Worm (Caenorhabditis elegans) whole organism, L1 larva: ENCODE results near the gene W08F4.10.

Experiments used
- alr-1 ChIP-seq: fragments of 200-800 bp; sonication (Bioruptor generic); optimal IDR thresholded peaks from 2 replicates; lab custom pipeline; 2018; ENCODE audit warnings: borderline replicate concordance, mild to moderate bottlenecking, missing genetic modification characterization, missing compliant biosample characterization
- ama-1 ChIP-seq: fragments of 150-350 bp; optimal IDR thresholded peaks from 2 replicates; lab custom pipeline; 2014
- blmp-1 ChIP-seq: fragments of 150-350 bp; optimal IDR thresholded peaks from 2 replicates; lab custom pipeline; 2014; ENCODE audit warnings: missing biosample characterization, missing genetic modification characterization
- ceh-8 ChIP-seq: fragments of 200-800 bp; sonication (Bioruptor generic); optimal IDR thresholded peaks from 2 replicates; lab custom pipeline; 2018; ENCODE audit warnings: mild to moderate bottlenecking, missing genetic modification characterization, moderate library complexity, missing compliant biosample characterization
- dsc-1 ChIP-seq: sonication (generic microtip); optimal IDR thresholded peaks from 2 replicates; lab custom pipeline; 2016; ENCODE audit warnings: mild to moderate bottlenecking, missing genetic modification characterization, missing compliant biosample characterization
- efl-1 ChIP-seq, 4 experiments: fragments of 150-350 bp; optimal IDR thresholded peaks in 3 of 4; peaks in 1 of 4; 1 replicate in 1 of 4; 2 replicates in 3 of 4; lab custom pipeline; 2014; ENCODE audit warnings: missing biosample characterization in 2 of 4, missing genetic modification characterization in 2 of 4, missing genetic modification reagents in 2 of 4
- egl-13 ChIP-seq: sonication (generic microtip); optimal IDR thresholded peaks from 2 replicates; lab custom pipeline; 2016; ENCODE audit warnings: missing genotype, missing genetic modification reagents, missing genetic modification characterization, missing compliant biosample characterization
- elt-2 ChIP-seq: sonication (generic microtip); optimal IDR thresholded peaks from 2 replicates; lab custom pipeline; 2016; ENCODE audit warnings: missing genetic modification characterization, mild to moderate bottlenecking, inconsistent platforms, missing compliant biosample characterization, missing genetic modification reagents
- ets-5 ChIP-seq: fragments of 200-800 bp; sonication (Bioruptor generic); IDR thresholded peaks from 2 replicates; pipeline ENCODE4 v1.3.6; 2022; ENCODE audit warnings: missing genetic modification characterization, missing compliant biosample characterization
- fkh-10 ChIP-seq: sonication (generic microtip); optimal IDR thresholded peaks from 2 replicates; lab custom pipeline; 2017; ENCODE audit warnings: missing biosample characterization, missing genetic modification reagents, missing genetic modification characterization
- fkh-4 ChIP-seq: sonication (generic microtip); optimal IDR thresholded peaks from 2 replicates; lab custom pipeline; 2016; ENCODE audit warnings: missing compliant biosample characterization, missing genetic modification characterization, borderline replicate concordance
- fkh-8 ChIP-seq: sonication (generic microtip); optimal IDR thresholded peaks from 2 replicates; lab custom pipeline; 2016; ENCODE audit warnings: mild to moderate bottlenecking, missing genetic modification characterization, missing compliant biosample characterization
- hlh-4 ChIP-seq: sonication (generic microtip); optimal IDR thresholded peaks from 2 replicates; lab custom pipeline; 2016; ENCODE audit warnings: mild to moderate bottlenecking, missing genetic modification characterization, missing compliant biosample characterization
- isw-1 ChIP-seq: fragments of 200-800 bp; sonication (Bioruptor generic); IDR thresholded peaks from 2 replicates; pipeline ENCODE4 v1.3.6; 2022; ENCODE audit warnings: missing genetic modification characterization, missing compliant biosample characterization
- jun-1 ChIP-seq: fragments of 150-350 bp; optimal IDR thresholded peaks from 2 replicates; lab custom pipeline; 2014; ENCODE audit warnings: missing biosample characterization, missing genetic modification reagents, missing genetic modification characterization
- lin-15B ChIP-seq: fragments of 150-350 bp; sonication (generic microtip); optimal IDR thresholded peaks from 3 replicates; lab custom pipeline; 2014; ENCODE audit warnings: missing biosample characterization, missing genetic modification characterization
- lir-3 ChIP-seq: sonication (generic microtip); optimal IDR thresholded peaks from 2 replicates; lab custom pipeline; 2016; ENCODE audit warnings: mild to moderate bottlenecking, missing genetic modification characterization, moderate library complexity, missing compliant biosample characterization; ENCODE audit not compliant: poor library complexity
- lsy-2 ChIP-seq, 2 experiments: fragments of 150-350 bp; optimal IDR thresholded peaks; 2 replicates each; lab custom pipeline; 2014; ENCODE audit warnings: missing biosample characterization in 2 of 2, missing genetic modification characterization in 2 of 2
- mab-9 ChIP-seq: fragments of 200-800 bp; sonication (Bioruptor generic); IDR thresholded peaks from 2 replicates; pipeline ENCODE4 v1.3.6; 2022; ENCODE audit warnings: missing genetic modification reagents, missing genetic modification characterization, missing compliant biosample characterization
- mef-2 ChIP-seq: fragments of 150-350 bp; optimal IDR thresholded peaks from 2 replicates; lab custom pipeline; 2014; ENCODE audit warnings: missing biosample characterization, missing genetic modification characterization
- mep-1 ChIP-seq: fragments of 150-350 bp; optimal IDR thresholded peaks from 2 replicates; lab custom pipeline; 2014; ENCODE audit warnings: missing biosample characterization, missing genetic modification characterization
- nhr-28 ChIP-seq: fragments of 150-350 bp; optimal IDR thresholded peaks from 2 replicates; lab custom pipeline; 2014; ENCODE audit warnings: missing biosample characterization, missing genetic modification characterization
- nhr-47 ChIP-seq: sonication (generic microtip); optimal IDR thresholded peaks from 2 replicates; lab custom pipeline; 2016; ENCODE audit warnings: mild to moderate bottlenecking, missing genetic modification characterization, moderate library complexity, missing compliant biosample characterization
- nhr-71 ChIP-seq: sonication (generic microtip); optimal IDR thresholded peaks from 2 replicates; lab custom pipeline; 2016; ENCODE audit warnings: mild to moderate bottlenecking, missing genetic modification characterization, moderate library complexity, missing compliant biosample characterization
- nhr-76 ChIP-seq: sonication (generic microtip); optimal IDR thresholded peaks from 2 replicates; lab custom pipeline; 2017; ENCODE audit warnings: missing biosample characterization, missing genetic modification characterization
- nhr-85 ChIP-seq: sonication (generic microtip); peaks from one replicate; lab custom pipeline; 2016; ENCODE audit warnings: missing genetic modification characterization, inconsistent platforms, missing compliant biosample characterization
- pag-3 ChIP-seq: sonication (generic microtip); optimal IDR thresholded peaks from 2 replicates; lab custom pipeline; 2017; ENCODE audit warnings: missing genetic modification characterization, mild to moderate bottlenecking, missing compliant biosample characterization, antibody characterized with exemption, borderline replicate concordance; ENCODE audit not compliant: insufficient read depth
- pax-3 ChIP-seq: fragments of 200-800 bp; sonication (Bioruptor generic); optimal IDR thresholded peaks from 2 replicates; lab custom pipeline; 2018; ENCODE audit warnings: mild to moderate bottlenecking, missing genetic modification characterization, moderate library complexity, missing compliant biosample characterization
- pqm-1 ChIP-seq: sonication (generic microtip); optimal IDR thresholded peaks from 3 replicates; lab custom pipeline; 2017; ENCODE audit warnings: missing biosample characterization, missing genetic modification characterization
- rnt-1 ChIP-seq: sonication (generic microtip); optimal IDR thresholded peaks from 2 replicates; lab custom pipeline; 2016; ENCODE audit warnings: mild to moderate bottlenecking, missing genetic modification characterization, moderate library complexity, missing compliant biosample characterization
- snu-23 ChIP-seq: sonication (generic microtip); optimal IDR thresholded peaks from 2 replicates; lab custom pipeline; 2016; ENCODE audit warnings: missing genetic modification characterization, missing compliant biosample characterization
- unc-130 ChIP-seq: fragments of 150-350 bp; optimal IDR thresholded peaks from 2 replicates; lab custom pipeline; 2017; ENCODE audit warnings: missing biosample characterization, missing genetic modification characterization, inconsistent platforms
- unc-30 ChIP-seq: sonication (generic microtip); optimal IDR thresholded peaks from 2 replicates; lab custom pipeline; 2017; ENCODE audit warnings: missing biosample characterization, missing genetic modification characterization
- unc-62 ChIP-seq: fragments of 150-350 bp; optimal IDR thresholded peaks from 2 replicates; lab custom pipeline; 2014; ENCODE audit warnings: missing biosample characterization, missing genetic modification reagents, missing genetic modification characterization
- zag-1 ChIP-seq: fragments of 150-350 bp; optimal IDR thresholded peaks from 2 replicates; lab custom pipeline; 2014; ENCODE audit warnings: missing biosample characterization, missing genetic modification characterization
- zip-4 ChIP-seq: fragments of 200-800 bp; sonication (Bioruptor generic); optimal IDR thresholded peaks from 2 replicates; lab custom pipeline; 2018; ENCODE audit warnings: mild to moderate bottlenecking, missing genetic modification characterization, moderate library complexity, missing compliant biosample characterization

W08F4.10 gene

ce11 chrII:574064-574463 is 16.9 kb downstream of the W08F4.10 start:
- TF ChIP-seq efl-1 (optimal IDR thresholded peaks at IDR 0.05; lab: Kevin White, UChicago) (no peak), efl-1 (GFP tag; optimal IDR thresholded peaks at IDR 0.05 in 1 of 2; lab: Kevin White, UChicago) (no peak), egl-13 (tag; lab: Kevin White, UChicago) (no peak), nhr-85 (tag; lab: Kevin White, UChicago) (peak; percentile 81), fkh-4 (no peak), nhr-71 (no peak), ama-1 (no peak), jun-1 (no peak), snu-23 (GFP tag; lab: Kevin White, UChicago) (no peak), elt-2 (no peak), zip-4 (GFP tag; lab: Kevin White, UChicago) (no peak), blmp-1 (tag; lab: Kevin White, UChicago) (peak; percentile 90)

- TF ChIP-seq nhr-28 (tag; lab: Kevin White, UChicago), result no peak
- no peak for TF ChIP-seq unc-30 (tag; lab: Kevin White, UChicago)
- peak; percentile 17 for TF ChIP-seq blmp-1 (tag; lab: Kevin White, UChicago)
- TF ChIP-seq ceh-8 (GFP tag; lab: Kevin White, UChicago), result no peak
- TF ChIP-seq lsy-2 (tag; optimal IDR thresholded peaks at IDR 0.05; lab: Kevin White, UChicago), result no peak
Observed at ce11 chrII:572010-572409, 19.0 kb downstream of the W08F4.10 start, which contains the start of gene mlt-8. TSS of gene mlt-8 (minus strand) at chrII:572110.

DNA sequence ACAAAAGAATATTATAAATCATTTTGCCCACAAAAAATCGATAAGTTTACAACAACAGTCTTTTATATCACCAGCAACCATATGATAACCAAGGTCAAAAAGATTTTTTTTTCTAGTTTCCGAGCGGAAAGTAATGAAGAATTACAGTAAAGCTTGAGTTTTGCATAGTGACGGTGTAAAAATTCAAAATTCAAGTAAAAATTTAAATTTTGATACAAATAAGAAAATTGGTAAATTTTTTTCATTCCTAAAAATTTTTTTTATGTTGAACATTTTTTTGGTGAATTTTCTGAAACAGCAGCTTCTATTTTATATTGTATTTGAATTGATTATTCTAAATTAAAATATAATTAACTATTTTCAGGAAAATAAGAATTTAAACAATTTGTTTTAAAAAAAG is 22.2 kb downstream of the W08F4.10 start, which contains the start of gene W08F4.5:
TSS of gene W08F4.5 (minus strand) at position 101 of the 400 bp plus-strand sequence.
- TF ChIP-seq ama-1 (no peak), ets-5 (GFP tag; lab: Robert Waterston, UW) (no peak), hlh-4 (no peak), ceh-8 (GFP tag; lab: Kevin White, UChicago) (no peak), rnt-1 (tag; lab: Kevin White, UChicago) (no peak), nhr-76 (tag; lab: Kevin White, UChicago) (no peak), zag-1 (tag; lab: Kevin White, UChicago) (no peak), lir-3 (tag; lab: Kevin White, UChicago) (no peak), nhr-71 (no peak), alr-1 (no peak), nhr-85 (tag; lab: Kevin White, UChicago) (no peak), zip-4 (GFP tag; lab: Kevin White, UChicago) (no peak), nhr-47 (tag; lab: Kevin White, UChicago) (no peak), pag-3 (tag; lab: Kevin White, UChicago) (no peak), blmp-1 (tag; lab: Kevin White, UChicago) (no peak)

- TF ChIP-seq unc-130 (tag; lab: Kevin White, UChicago), result no peak
- TF ChIP-seq isw-1 (GFP tag; lab: Robert Waterston, UW), result no peak
- no peak for TF ChIP-seq fkh-8 (tag; lab: Kevin White, UChicago)
- TF ChIP-seq lin-15B, result no peak
- no peak for TF ChIP-seq fkh-10 (GFP tag; lab: Kevin White, UChicago)
- no peak for TF ChIP-seq snu-23 (GFP tag; lab: Kevin White, UChicago)
- TF ChIP-seq pqm-1 (tag; lab: Kevin White, UChicago), result no peak
- TF ChIP-seq mab-9 (GFP tag; lab: Robert Waterston, UW), result no peak
- no peak for TF ChIP-seq elt-2
- no peak for TF ChIP-seq pax-3 (tag; lab: Kevin White, UChicago)
- TF ChIP-seq dsc-1 (tag; lab: Kevin White, UChicago), result no peak
- no peak for TF ChIP-seq unc-62 (GFP tag; lab: Kevin White, UChicago)
- TF ChIP-seq mef-2 (tag; lab: Kevin White, UChicago), result no peak
- no peak for TF ChIP-seq mep-1
- TF ChIP-seq, all 84 proteins: peak for 0
Observed at ce11 chrII:556185-556584, 34.8 kb downstream of the W08F4.10 start, which contains the start of the genes C09E8.1 and C09E8.6. TSS of gene C09E8.1 (plus strand) at chrII:556485. TSS of gene C09E8.6 (plus strand) at chrII:556497.
